Worm (Caenorhabditis elegans) whole organism, late embryonic: ENCODE results near the gene F36H9.2.

Experiments
- C08G9.2 ChIP-seq: sonication (generic microtip); optimal IDR thresholded peaks from 2 replicates; lab custom pipeline; 2016; ENCODE audit warnings: mild to moderate bottlenecking, missing genetic modification characterization, moderate library complexity, missing compliant biosample characterization
- C38D4.7 ChIP-seq: fragments of 200-800 bp; sonication (Bioruptor generic); optimal IDR thresholded peaks from 2 replicates; lab custom pipeline; 2018; ENCODE audit warnings: mild to moderate bottlenecking, missing genetic modification characterization, moderate library complexity, missing compliant biosample characterization
- F13H6.1 ChIP-seq: sonication (generic microtip); optimal IDR thresholded peaks from 2 replicates; lab custom pipeline; 2016; ENCODE audit warnings: missing genetic modification characterization, missing compliant biosample characterization
- T23F11.4 ChIP-seq: fragments of 200-800 bp; sonication (Bioruptor generic); optimal IDR thresholded peaks from 2 replicates; lab custom pipeline; 2018; ENCODE audit warnings: mild to moderate bottlenecking, missing genetic modification characterization, missing compliant biosample characterization
- Y22D7AL.16 ChIP-seq: sonication (generic microtip); optimal IDR thresholded peaks from 2 replicates; lab custom pipeline; 2016; ENCODE audit warnings: missing genetic modification characterization, missing compliant biosample characterization
- ahr-1 ChIP-seq: sonication (generic microtip); optimal IDR thresholded peaks from 2 replicates; lab custom pipeline; 2016; ENCODE audit warnings: missing genetic modification characterization, missing compliant biosample characterization
- ama-1 ChIP-seq: fragments of 150-350 bp; optimal IDR thresholded peaks from 2 replicates; lab custom pipeline; 2014
- ceh-14 ChIP-seq: sonication (generic microtip); optimal IDR thresholded peaks from 2 replicates; lab custom pipeline; 2016; ENCODE audit warnings: missing genotype, missing genetic modification characterization, missing compliant biosample characterization
- ceh-19 ChIP-seq: fragments of 200-800 bp; sonication (Bioruptor generic); optimal IDR thresholded peaks from 2 replicates; lab custom pipeline; 2018; ENCODE audit warnings: mild to moderate bottlenecking, missing genetic modification characterization, missing compliant biosample characterization
- ceh-48 ChIP-seq: sonication (generic microtip); optimal IDR thresholded peaks from 2 replicates; lab custom pipeline; 2016; ENCODE audit warnings: missing genetic modification characterization, inconsistent platforms, missing compliant biosample characterization
- ceh-9 ChIP-seq: sonication (generic microtip); optimal IDR thresholded peaks from 2 replicates; lab custom pipeline; 2016; ENCODE audit warnings: mild to moderate bottlenecking, missing genetic modification characterization, inconsistent platforms, missing compliant biosample characterization
- che-1 ChIP-seq: sonication (generic microtip); optimal IDR thresholded peaks from 2 replicates; lab custom pipeline; 2016; ENCODE audit warnings: mild to moderate bottlenecking, missing genetic modification characterization, missing compliant biosample characterization
- dmd-4 ChIP-seq: sonication (generic microtip); optimal IDR thresholded peaks from 2 replicates; lab custom pipeline; 2016; ENCODE audit warnings: borderline replicate concordance, missing genetic modification characterization, missing compliant biosample characterization
- elt-2 ChIP-seq: sonication (generic microtip); optimal IDR thresholded peaks from 2 replicates; lab custom pipeline; 2016; ENCODE audit warnings: missing genetic modification reagents, missing genetic modification characterization, missing compliant biosample characterization
- eyg-1 ChIP-seq: sonication (generic microtip); optimal IDR thresholded peaks from 2 replicates; lab custom pipeline; 2016; ENCODE audit warnings: missing genotype, missing genetic modification characterization, missing compliant biosample characterization
- fax-1 ChIP-seq: sonication (generic microtip); optimal IDR thresholded peaks from 2 replicates; lab custom pipeline; 2016; ENCODE audit warnings: missing genotype, missing genetic modification characterization, missing compliant biosample characterization
- fkh-10 ChIP-seq: fragments of 150-350 bp; optimal IDR thresholded peaks from 2 replicates; lab custom pipeline; 2014; ENCODE audit warnings: missing biosample characterization, missing genetic modification reagents, missing genetic modification characterization
- gmeb-2 ChIP-seq: sonication (generic microtip); optimal IDR thresholded peaks from 2 replicates; lab custom pipeline; 2016; ENCODE audit warnings: missing genetic modification characterization, inconsistent platforms, missing compliant biosample characterization
- hlh-30 ChIP-seq: sonication (generic microtip); optimal IDR thresholded peaks from 2 replicates; lab custom pipeline; 2017; ENCODE audit warnings: antibody characterized with exemption, missing genetic modification characterization, missing compliant biosample characterization; ENCODE audit not compliant: insufficient read depth
- hlh-6 ChIP-seq: sonication (generic microtip); optimal IDR thresholded peaks from 2 replicates; lab custom pipeline; 2016; ENCODE audit warnings: missing genotype, missing genetic modification characterization, missing compliant biosample characterization
- lim-6 ChIP-seq: sonication (generic microtip); optimal IDR thresholded peaks from 2 replicates; lab custom pipeline; 2016; ENCODE audit warnings: missing genetic modification characterization, missing compliant biosample characterization
- lin-11 ChIP-seq: fragments of 200-800 bp; sonication (Bioruptor generic); optimal IDR thresholded peaks from 2 replicates; lab custom pipeline; 2018; ENCODE audit warnings: mild to moderate bottlenecking, missing genetic modification characterization, missing compliant biosample characterization
- mec-3 ChIP-seq: sonication (generic microtip); optimal IDR thresholded peaks from 2 replicates; lab custom pipeline; 2016; ENCODE audit warnings: borderline replicate concordance, missing genetic modification characterization, missing compliant biosample characterization
- nhr-11 ChIP-seq: fragments of 150-350 bp; optimal IDR thresholded peaks from 2 replicates; lab custom pipeline; 2014; ENCODE audit warnings: missing biosample characterization, missing genetic modification characterization
- nhr-232 ChIP-seq: sonication (generic microtip); optimal IDR thresholded peaks from 2 replicates; lab custom pipeline; 2016; ENCODE audit warnings: missing genetic modification characterization, missing compliant biosample characterization
- odd-2 ChIP-seq: sonication (generic microtip); optimal IDR thresholded peaks from 2 replicates; lab custom pipeline; 2017; ENCODE audit warnings: antibody characterized with exemption, mild to moderate bottlenecking, missing genetic modification characterization, missing compliant biosample characterization
- pag-3 ChIP-seq: sonication (generic microtip); optimal IDR thresholded peaks from 2 replicates; lab custom pipeline; 2016; ENCODE audit warnings: missing compliant biosample characterization, missing genetic modification characterization, borderline replicate concordance
- sox-2 ChIP-seq: fragments of 200-800 bp; sonication (Bioruptor generic); IDR thresholded peaks from 2 replicates; pipeline ENCODE4 v1.3.6; 2022; ENCODE audit warnings: missing genetic modification reagents, missing genetic modification characterization, missing compliant biosample characterization
- sox-4 ChIP-seq: sonication (generic microtip); optimal IDR thresholded peaks from 2 replicates; lab custom pipeline; 2017; ENCODE audit warnings: mild to moderate bottlenecking, missing genetic modification characterization, inconsistent platforms, missing compliant biosample characterization
- syd-9 ChIP-seq: sonication (generic microtip); optimal IDR thresholded peaks from 2 replicates; lab custom pipeline; 2016; ENCODE audit warnings: mild to moderate bottlenecking, missing genetic modification characterization, moderate library complexity, missing compliant biosample characterization
- tbx-7 ChIP-seq: sonication (generic microtip); optimal IDR thresholded peaks from 2 replicates; lab custom pipeline; 2016; ENCODE audit warnings: missing genotype, missing genetic modification characterization, missing compliant biosample characterization
- zip-5 ChIP-seq: sonication (generic microtip); optimal IDR thresholded peaks from 2 replicates; lab custom pipeline; 2016; ENCODE audit warnings: missing genetic modification characterization, missing compliant biosample characterization
- ztf-16 ChIP-seq: sonication (generic microtip); optimal IDR thresholded peaks from 2 replicates; lab custom pipeline; 2017; ENCODE audit warnings: missing genetic modification characterization, missing compliant biosample characterization

Gene F36H9.2

ce11 chrV:1751449-1751848 is 36.8 kb upstream of the F36H9.2 start, which contains the start of gene srh-199:
TSS of gene srh-199 (minus strand) at chrV:1751549.
- TF ChIP-seq lin-11 (tag; lab: Kevin White, UChicago) (no peak), zip-5 (tag; lab: Kevin White, UChicago) (no peak)

ce11 chrV:1752496-1752895 is 35.8 kb upstream of the F36H9.2 start, which contains the start of gene ZK697.1:
TSS of gene ZK697.1 (plus strand) at chrV:1752796.
- no peak for TF ChIP-seq Y22D7AL.16 (tag; lab: Kevin White, UChicago)
- no peak for TF ChIP-seq ahr-1 (tag; lab: Kevin White, UChicago)
- TF ChIP-seq lim-6 = no peak
- no peak for TF ChIP-seq fkh-10 (GFP tag; lab: Kevin White, UChicago)
- no peak for TF ChIP-seq nhr-11 (tag; lab: Kevin White, UChicago)
- TF ChIP-seq hlh-30 = no peak
- TF ChIP-seq elt-2 = no peak
- TF ChIP-seq T23F11.4 = no peak
- no peak for TF ChIP-seq syd-9 (tag; lab: Kevin White, UChicago)

- no peak for TF ChIP-seq ceh-48 (tag; lab: Kevin White, UChicago)
- TF ChIP-seq ceh-19 (GFP tag; lab: Kevin White, UChicago) = no peak
- TF ChIP-seq C08G9.2 = no peak
- no peak for TF ChIP-seq tbx-7 (tag; lab: Kevin White, UChicago)
- TF ChIP-seq mec-3 = no peak
- TF ChIP-seq nhr-232 = no peak
- TF ChIP-seq fkh-10 (GFP tag; lab: Kevin White, UChicago) = no peak
- no peak for TF ChIP-seq dmd-4 (tag; lab: Kevin White, UChicago)
- no peak for TF ChIP-seq gmeb-2 (tag; lab: Kevin White, UChicago)
- TF ChIP-seq zip-5 (tag; lab: Kevin White, UChicago) = no peak
- TF ChIP-seq odd-2 (tag; lab: Kevin White, UChicago) = no peak
- TF ChIP-seq pag-3 (tag; lab: Kevin White, UChicago) = no peak
- no peak for TF ChIP-seq ceh-9
- no peak for TF ChIP-seq ama-1 (lab: Kevin White, UChicago)
- TF ChIP-seq ceh-14 = no peak
- no peak for TF ChIP-seq hlh-6 (tag; lab: Kevin White, UChicago)
- TF ChIP-seq eyg-1 (tag; lab: Kevin White, UChicago) = no peak
- no peak for TF ChIP-seq C38D4.7 (GFP tag; lab: Kevin White, UChicago)
Observed at ce11 chrV:1755589-1755988, 32.7 kb upstream of the F36H9.2 start, which contains the start of gene ZK697.14. TSS of gene ZK697.14 (minus strand) at chrV:1755689.

ce11 chrV:1756099-1756498 is 32.2 kb upstream of the F36H9.2 start:
- TF ChIP-seq ceh-9 (no peak), F13H6.1 (tag; lab: Kevin White, UChicago) (no peak), sox-2 (GFP tag; lab: Robert Waterston, UW) (no peak), sox-4 (tag; lab: Kevin White, UChicago) (no peak), fax-1 (tag; lab: Kevin White, UChicago) (no peak)

- no peak for TF ChIP-seq che-1
- TF ChIP-seq fax-1 (tag; lab: Kevin White, UChicago) = no peak
- TF ChIP-seq F13H6.1 (tag; lab: Kevin White, UChicago) = no peak
- TF ChIP-seq hlh-6 (tag; lab: Kevin White, UChicago) = no peak
Observed at ce11 chrV:1756856-1757255, 31.4 kb upstream of the F36H9.2 start, which contains the start of gene clec-204. TSS of gene clec-204 (plus strand) at chrV:1757156.

- TF ChIP-seq elt-2 (peak; percentile 10), ztf-16 (tag; lab: Kevin White, UChicago) (no peak)
Observed at ce11 chrV:1760682-1761081, 27.6 kb upstream of the F36H9.2 start, which contains the start of gene clec-205. TSS of gene clec-205 (plus strand) at chrV:1760893.
